Comparison of ENCODE assay signal across 2 fruit fly cellular contexts in genomic region chr3R:10862773-10863445, dm6.
TF ChIP-seq lines count a peak whose summit lies in the region.

TSS of gene CG6574 (minus strand) at chr3R:10862988.

TF ChIP-seq in whole organism, embryonic, 481 proteins besides CTCF, POLR2A, EP300 and RAD21 (continued from another document and continues in another):
- TF ChIP-seq CG8290 (GFP tag; optimal IDR thresholded peaks at IDR 0.05; lab: Kevin White, UChicago) (no peak), CG8290 (tag; optimal IDR thresholded peaks at IDR 0.05; lab: Kevin White, UChicago) (peak in 1 of 2 experiments; percentile 14), ind (GFP tag; optimal IDR thresholded peaks at IDR 0.05; lab: Kevin White, UChicago) (peak; percentile 6), HHEX (GFP tag; optimal IDR thresholded peaks at IDR 0.05; lab: Kevin White, UChicago) (peak; percentile 15), CG14050 (GFP tag; IDR thresholded peaks at IDR 0.05; lab: Robert Waterston, UW) (peak; percentile 38; the same call in 1 of the 3 replicates), MBD-R2 (GFP tag; IDR thresholded peaks at IDR 0.05; lab: Robert Waterston, UW) (peak; percentile 57; the same call in 1 of the 2 replicates), sd (tag; optimal IDR thresholded peaks at IDR 0.05; lab: Kevin White, UChicago) (no peak), mam (GFP tag; optimal IDR thresholded peaks at IDR 0.05; lab: Kevin White, UChicago) (no peak), Lpt (GFP tag; optimal IDR thresholded peaks at IDR 0.05; lab: Kevin White, UChicago) (no peak), dm (GFP tag; optimal IDR thresholded peaks at IDR 0.05; lab: Kevin White, UChicago) (no peak), CG6765 (GFP tag; optimal IDR thresholded peaks at IDR 0.05; lab: Kevin White, UChicago) (no peak), CG14667 (GFP tag; IDR thresholded peaks at IDR 0.05; lab: Robert Waterston, UW) (no peak), Doc3 (GFP tag; IDR thresholded peaks at IDR 0.05; lab: Robert Waterston, UW; ENCODE audit: partially characterized antibody) (0 out of 3 replicates have a peak, but pooled peaks have one; percentile 6), CG32767 (GFP tag; IDR thresholded peaks at IDR 0.05; lab: Robert Waterston, UW) (no peak), CG33557 (GFP tag; optimal IDR thresholded peaks at IDR 0.05; lab: Kevin White, UChicago) (no peak), Gsc (GFP tag; IDR thresholded peaks at IDR 0.05; lab: Robert Waterston, UW) (no peak), zfh1 (GFP tag; IDR thresholded peaks at IDR 0.05; lab: Robert Waterston, UW) (0 out of 3 replicates have a peak, but pooled peaks have one; percentile 18), CG6654 (GFP tag; optimal IDR thresholded peaks at IDR 0.05; lab: Kevin White, UChicago) (peak; percentile 70), p53 (GFP tag; optimal IDR thresholded peaks at IDR 0.05; lab: Kevin White, UChicago) (no peak), ci (GFP tag; IDR thresholded peaks at IDR 0.05; lab: Robert Waterston, UW) (peak; percentile 40; the same call in 1 of the 3 replicates), sug (tag; optimal IDR thresholded peaks at IDR 0.05; lab: Kevin White, UChicago) (peak; percentile 32), Xbp1 (GFP tag; optimal IDR thresholded peaks at IDR 0.05; lab: Kevin White, UChicago) (no peak), Usf (GFP tag; optimal IDR thresholded peaks at IDR 0.05; lab: Kevin White, UChicago) (no peak), lab (GFP tag; optimal IDR thresholded peaks at IDR 0.05; lab: Kevin White, UChicago) (no peak), CG9437 (GFP tag; optimal IDR thresholded peaks at IDR 0.05; lab: Kevin White, UChicago) (peak; percentile 98), cg (GFP tag; optimal IDR thresholded peaks at IDR 0.05; lab: Kevin White, UChicago) (no peak), wek (GFP tag; optimal IDR thresholded peaks at IDR 0.05; lab: Kevin White, UChicago) (peak; percentile 2), usp (GFP tag; optimal IDR thresholded peaks at IDR 0.05; lab: Kevin White, UChicago) (no peak), CG17829 (tag; optimal IDR thresholded peaks at IDR 0.05; lab: Kevin White, UChicago) (peak; percentile 3), gro (GFP tag; optimal IDR thresholded peaks at IDR 0.05; lab: Kevin White, UChicago) (peak; percentile 6), CG11695 (GFP tag; IDR thresholded peaks at IDR 0.05; lab: Robert Waterston, UW) (0 out of 3 replicates have a peak, but pooled peaks have one; percentile 32), Sox100B (GFP tag; optimal IDR thresholded peaks at IDR 0.05; lab: Kevin White, UChicago) (no peak), chinmo (GFP tag; IDR thresholded peaks at IDR 0.05; lab: Robert Waterston, UW; ENCODE audit: partially characterized antibody) (peak; percentile 79; the same call in 3 of the 4 replicates), phol (tag; optimal IDR thresholded peaks at IDR 0.05; lab: Kevin White, UChicago) (peak; percentile 33), sc (optimal IDR thresholded peaks at IDR 0.05; lab: Kevin White, UChicago) (no peak), sc (GFP tag; optimal IDR thresholded peaks at IDR 0.05; lab: Kevin White, UChicago) (no peak), CG18599 (GFP tag; optimal IDR thresholded peaks at IDR 0.05; lab: Kevin White, UChicago) (peak; percentile 28), CG3281 (GFP tag; optimal IDR thresholded peaks at IDR 0.05; lab: Kevin White, UChicago) (peak; percentile 12), zfh2 (GFP tag; optimal IDR thresholded peaks at IDR 0.05; lab: Kevin White, UChicago) (no peak), CG43689 (GFP tag; IDR thresholded peaks at IDR 0.05; lab: Robert Waterston, UW) (no peak), CG14710 (tag; optimal IDR thresholded peaks at IDR 0.05; lab: Kevin White, UChicago) (peak; percentile 15), Hand (GFP tag; optimal IDR thresholded peaks at IDR 0.05; lab: Kevin White, UChicago) (no peak), vfl (GFP tag; optimal IDR thresholded peaks at IDR 0.05; lab: Kevin White, UChicago) (no peak), trem (tag; optimal IDR thresholded peaks at IDR 0.05; lab: Kevin White, UChicago) (peak; percentile 41), Mes4 (GFP tag; optimal IDR thresholded peaks at IDR 0.05; lab: Kevin White, UChicago) (no peak), Nf-YA (GFP tag; IDR thresholded peaks at IDR 0.05; lab: Robert Waterston, UW) (no peak), CG34376 (GFP tag; optimal IDR thresholded peaks at IDR 0.05; lab: Kevin White, UChicago) (peak; percentile 46), Rfx (GFP tag; IDR thresholded peaks at IDR 0.05; lab: Robert Waterston, UW) (no peak), CG10979 (tag; optimal IDR thresholded peaks at IDR 0.05; lab: Kevin White, UChicago) (peak; percentile 29), Xrp1 (GFP tag; IDR thresholded peaks at IDR 0.05; lab: Robert Waterston, UW) (peak; percentile 22; the same call in 1 of the 2 replicates), stwl (tag; optimal IDR thresholded peaks at IDR 0.05; lab: Kevin White, UChicago) (peak; percentile 11), CG3995 (GFP tag; optimal IDR thresholded peaks at IDR 0.05; lab: Kevin White, UChicago) (peak; percentile 10), HmgD (GFP tag; optimal IDR thresholded peaks at IDR 0.05; lab: Kevin White, UChicago) (no peak), Hmx (GFP tag; optimal IDR thresholded peaks at IDR 0.05; lab: Kevin White, UChicago) (no peak), Bdp1 (GFP tag; optimal IDR thresholded peaks at IDR 0.05; lab: Kevin White, UChicago) (no peak), exex (tag; optimal IDR thresholded peaks at IDR 0.05; lab: Kevin White, UChicago) (peak; percentile 67), CG17361 (GFP tag; IDR thresholded peaks at IDR 0.05; lab: Robert Waterston, UW) (0 out of 3 replicates have a peak, but pooled peaks have one; percentile 14), CG7556 (GFP tag; optimal IDR thresholded peaks at IDR 0.05; lab: Kevin White, UChicago) (peak; percentile 5), CG18262 (tag; optimal IDR thresholded peaks at IDR 0.05; lab: Kevin White, UChicago) (peak; percentile 25), CG15514 (GFP tag; optimal IDR thresholded peaks at IDR 0.05; lab: Kevin White, UChicago) (no peak), Bteb2 (GFP tag; optimal IDR thresholded peaks at IDR 0.05; lab: Kevin White, UChicago) (no peak), CG12071 (GFP tag; optimal IDR thresholded peaks at IDR 0.05; lab: Kevin White, UChicago) (peak; percentile 35), HLH54F (GFP tag; optimal IDR thresholded peaks at IDR 0.05; lab: Kevin White, UChicago) (peak; percentile 6), NC2β (GFP tag; optimal IDR thresholded peaks at IDR 0.05; lab: Kevin White, UChicago) (no peak), org-1 (GFP tag; optimal IDR thresholded peaks at IDR 0.05; lab: Kevin White, UChicago) (peak; percentile 18), trh (GFP tag; optimal IDR thresholded peaks at IDR 0.05; lab: Kevin White, UChicago) (no peak)

TF ChIP-seq in whole organism, prepupa, 60 proteins besides CTCF, POLR2A, EP300 and RAD21 (continued from another document):
- TF ChIP-seq topi (GFP tag; optimal IDR thresholded peaks at IDR 0.05; lab: Kevin White, UChicago) (peak; percentile 7), pdm3 (GFP tag; optimal IDR thresholded peaks at IDR 0.05; lab: Kevin White, UChicago) (no peak), CG8119 (GFP tag; IDR thresholded peaks at IDR 0.05; lab: Robert Waterston, UW) (no peak), acj6 (GFP tag; optimal IDR thresholded peaks at IDR 0.05; lab: Kevin White, UChicago) (no peak), net (GFP tag; optimal IDR thresholded peaks at IDR 0.05; lab: Kevin White, UChicago) (peak; percentile 3), ss (GFP tag; optimal IDR thresholded peaks at IDR 0.05; lab: Kevin White, UChicago) (no peak), CG32006 (GFP tag; optimal IDR thresholded peaks at IDR 0.05; lab: Kevin White, UChicago) (no peak), lz (GFP tag; optimal IDR thresholded peaks at IDR 0.05; lab: Kevin White, UChicago) (peak; percentile 18), CG10631 (GFP tag; optimal IDR thresholded peaks at IDR 0.05; lab: Kevin White, UChicago) (no peak), CG11294 (GFP tag; IDR thresholded peaks at IDR 0.05; lab: Robert Waterston, UW) (no peak), CG11902 (GFP tag; optimal IDR thresholded peaks at IDR 0.05; lab: Kevin White, UChicago) (no peak), CG6808 (GFP tag; optimal IDR thresholded peaks at IDR 0.05; lab: Kevin White, UChicago) (no peak), CG7368 (GFP tag; optimal IDR thresholded peaks at IDR 0.05; lab: Kevin White, UChicago) (peak; percentile 30), cyc (GFP tag; optimal IDR thresholded peaks at IDR 0.05; lab: Kevin White, UChicago) (no peak), Sox14 (GFP tag; optimal IDR thresholded peaks at IDR 0.05; lab: Kevin White, UChicago) (peak; percentile 7), CG34406 (GFP tag; optimal IDR thresholded peaks at IDR 0.05; lab: Kevin White, UChicago) (no peak), CG31627 (GFP tag; optimal IDR thresholded peaks at IDR 0.05; lab: Kevin White, UChicago) (peak; percentile 20), Hr39 (GFP tag; optimal IDR thresholded peaks at IDR 0.05; lab: Kevin White, UChicago) (no peak), spab (GFP tag; optimal IDR thresholded peaks at IDR 0.05; lab: Kevin White, UChicago) (no peak)
